Fruit fly (Drosophila melanogaster) whole organism, pupa: Measurements from ENCODE around the gene MAPk-Ak2.

Experiments used
- CG13204 ChIP-seq: fragments of 200-800 bp; sonication (Bioruptor generic); optimal IDR thresholded peaks from 2 replicates; lab custom pipeline; 2018; ENCODE audit warnings: missing biosample characterization, mild to moderate bottlenecking, missing genetic modification characterization, moderate library complexity
- CG14655 ChIP-seq: fragments of 200-800 bp; sonication (Bioruptor generic); optimal IDR thresholded peaks from 3 replicates; lab custom pipeline; 2017; ENCODE audit warnings: mild to moderate bottlenecking, missing biosample characterization, missing genetic modification reagents, missing genetic modification characterization
- CG15710 ChIP-seq: fragments of 200-800 bp; sonication (Bioruptor generic); optimal IDR thresholded peaks from 2 replicates; lab custom pipeline; 2018; ENCODE audit warnings: missing biosample characterization, mild to moderate bottlenecking, missing genetic modification characterization, moderate library complexity
- CG4496 ChIP-seq: fragments of 200-800 bp; sonication (Bioruptor generic); IDR thresholded peaks from 3 replicates; pipeline ENCODE4 v1.3.6; 2022; ENCODE audit warnings: missing biosample characterization, missing genetic modification characterization
- EcR ChIP-seq: fragments of 200-800 bp; sonication (Bioruptor generic); optimal IDR thresholded peaks from 3 replicates; lab custom pipeline; 2019; ENCODE audit warnings: missing biosample characterization, missing genetic modification characterization, mild to moderate bottlenecking, moderate library complexity, missing genetic modification reagents
- Ets98B ChIP-seq: fragments of 200-800 bp; sonication (Bioruptor generic); IDR thresholded peaks from 2 replicates; pipeline ENCODE4 v1.3.6; 2022; ENCODE audit warnings: missing biosample characterization, missing genetic modification characterization
- Pif1A ChIP-seq: fragments of 200-800 bp; sonication (Bioruptor generic); optimal IDR thresholded peaks from 3 replicates; lab custom pipeline; 2016; ENCODE audit warnings: missing biosample characterization, missing genetic modification characterization
- Pif1B ChIP-seq: fragments of 200-800 bp; sonication (Bioruptor generic); optimal IDR thresholded peaks from 3 replicates; lab custom pipeline; 2016; ENCODE audit warnings: missing biosample characterization, missing genetic modification characterization
- Snoo ChIP-seq: fragments of 200-800 bp; sonication (Bioruptor generic); optimal IDR thresholded peaks from 3 replicates; lab custom pipeline; 2017; ENCODE audit warnings: missing biosample characterization, mild to moderate bottlenecking, missing genetic modification characterization, inconsistent platforms
- gl ChIP-seq: fragments of 200-800 bp; sonication (Bioruptor generic); optimal IDR thresholded peaks from 2 replicates; lab custom pipeline; 2018; ENCODE audit warnings: missing biosample characterization, mild to moderate bottlenecking, missing genetic modification characterization
- rn ChIP-seq: fragments of 200-800 bp; sonication (Bioruptor generic); IDR thresholded peaks from 2 replicates; pipeline ENCODE4 v1.3.6; 2022; ENCODE audit warnings: missing biosample characterization, missing genetic modification characterization

DNA sequence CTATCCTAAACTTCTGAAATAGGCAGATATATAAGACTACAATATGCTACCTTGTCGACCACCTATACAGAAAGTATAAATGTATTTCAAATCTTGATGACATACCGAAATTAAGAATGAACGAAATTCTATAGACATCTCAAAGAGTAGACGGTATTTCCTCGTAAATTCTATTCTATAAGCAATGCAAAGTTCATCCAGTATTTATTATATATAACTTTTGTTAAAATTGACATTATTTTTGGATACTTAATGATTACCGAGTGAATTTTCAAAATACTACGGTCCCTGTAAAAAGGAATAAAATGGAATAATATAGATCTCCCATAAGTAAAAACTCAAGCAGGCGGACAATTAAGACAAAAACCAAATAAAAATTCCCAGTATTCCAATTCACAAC lies 25.2 kb upstream of the MAPk-Ak2 start, which contains the start of gene CG15767:
- TF ChIP-seq Ets98B (GFP tag; lab: Robert Waterston, UW) (no peak), Pif1B (GFP tag; lab: Kevin White, UChicago) (no peak), Snoo (no peak), rn (GFP tag; lab: Robert Waterston, UW) (no peak), CG13204 (GFP tag; lab: Kevin White, UChicago) (no peak), gl (no peak), EcR (GFP tag; lab: Kevin White, UChicago) (no peak), CG15710 (tag; lab: Kevin White, UChicago) (no peak), Pif1A (GFP tag; lab: Kevin White, UChicago) (no peak), CG14655 (GFP tag; lab: Kevin White, UChicago) (no peak), CG4496 (GFP tag; lab: Robert Waterston, UW) (no peak)
